Worm (Caenorhabditis elegans) whole organism, L1 larva: ENCODE measurements around the gene mogs-1.

ENCODE experiments used
- aly-2 ChIP-seq: fragments of 150-350 bp; optimal IDR thresholded peaks from 2 replicates; lab custom pipeline; 2014; ENCODE audit warnings: missing biosample characterization, missing genetic modification characterization
- nhr-77 ChIP-seq: fragments of 150-350 bp; optimal IDR thresholded peaks from 2 replicates; lab custom pipeline; 2014; ENCODE audit warnings: missing biosample characterization, missing genetic modification characterization
- tlp-1 ChIP-seq: fragments of 150-350 bp; optimal IDR thresholded peaks from 2 replicates; lab custom pipeline; 2014; ENCODE audit warnings: missing biosample characterization, missing genetic modification characterization

DNA sequence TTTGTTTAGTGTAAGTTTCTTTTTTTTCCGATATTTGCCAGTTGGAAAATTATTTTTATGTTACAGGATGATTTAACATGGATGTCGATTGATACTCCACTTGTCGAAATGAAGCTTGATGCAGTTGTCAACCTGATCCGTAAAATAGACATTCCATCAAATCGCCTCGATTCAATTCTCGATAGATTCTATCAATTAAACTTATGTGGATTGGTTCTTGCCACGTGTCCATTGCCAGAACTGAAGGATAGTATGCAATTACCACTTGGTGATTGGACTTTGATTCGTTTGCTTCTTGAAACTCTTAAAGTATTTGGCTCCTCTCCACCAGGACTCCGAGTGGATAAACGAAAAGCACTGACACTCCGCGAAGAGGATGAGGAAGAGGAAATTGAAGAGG, 22.6 kb upstream of the mogs-1 start:
- TF ChIP-seq tlp-1 (tag; lab: Kevin White, UChicago) = no peak
- no peak for TF ChIP-seq nhr-77 (tag; lab: Kevin White, UChicago)
- TF ChIP-seq aly-2 (tag; lab: Kevin White, UChicago) = no peak
